Fruit fly (Drosophila melanogaster) whole organism, wandering third instar larva: ENCODE results near the gene CG34051.

Experiments used
- Abd-B ChIP-seq: fragments of >200 bp; optimal IDR thresholded peaks from 2 replicates; lab custom pipeline; 2017; ENCODE audit warnings: missing biosample characterization, missing genetic modification characterization
- CG32264 ChIP-seq: fragments of 200-800 bp; sonication (Bioruptor generic); optimal IDR thresholded peaks from 2 replicates; lab custom pipeline; 2016; ENCODE audit warnings: missing biosample characterization, missing genetic modification characterization
- CG9705 ChIP-seq: fragments of 200-800 bp; sonication (Bioruptor generic); optimal IDR thresholded peaks from 2 replicates; lab custom pipeline; 2018; ENCODE audit warnings: missing biosample characterization, mild to moderate bottlenecking, missing genetic modification characterization
- CrebA ChIP-seq: fragments of 200-800 bp; sonication (Bioruptor generic); optimal IDR thresholded peaks from 2 replicates; lab custom pipeline; 2016; ENCODE audit warnings: missing biosample characterization, mild to moderate bottlenecking, missing genetic modification characterization, borderline replicate concordance
- Dfd ChIP-seq: fragments of >200 bp; optimal IDR thresholded peaks from 2 replicates; lab custom pipeline; 2017; ENCODE audit warnings: missing biosample characterization, missing genetic modification characterization
- Dif ChIP-seq: fragments of 200-275, 200-300 bp; sonication (Bioruptor generic); optimal IDR thresholded peaks from 2 replicates; lab custom pipeline; 2018; ENCODE audit warnings: missing biosample characterization, missing genetic modification characterization; ENCODE audit not compliant: partially characterized antibody
- GATAd ChIP-seq: sonication (Bioruptor generic); optimal IDR thresholded peaks from 2 replicates; lab custom pipeline; 2016; ENCODE audit warnings: missing biosample characterization, missing genetic modification characterization
- HLH106 ChIP-seq: fragments of 200-800 bp; optimal IDR thresholded peaks from 3 replicates; lab custom pipeline; 2019; ENCODE audit warnings: missing biosample characterization, mild to moderate bottlenecking, missing genetic modification characterization, moderate library complexity
- Hnf4 ChIP-seq: fragments of 200-800 bp; sonication (Bioruptor generic); optimal IDR thresholded peaks from 2 replicates; lab custom pipeline; 2016; ENCODE audit warnings: missing biosample characterization, mild to moderate bottlenecking, missing genetic modification characterization
- Hr78 ChIP-seq: fragments of >200 bp; optimal IDR thresholded peaks from 2 replicates; lab custom pipeline; 2017; ENCODE audit warnings: missing biosample characterization, missing genetic modification characterization
- Hr83 ChIP-seq: fragments of 200-300 bp; sonication (Bioruptor generic); optimal IDR thresholded peaks from 2 replicates; lab custom pipeline; 2016; ENCODE audit warnings: missing biosample characterization, mild to moderate bottlenecking, missing genetic modification characterization, moderate library complexity; ENCODE audit not compliant: poor library complexity, severe bottlenecking
- Jra ChIP-seq: sonication (Bioruptor generic); optimal IDR thresholded peaks from 2 replicates; lab custom pipeline; 2016; ENCODE audit warnings: missing biosample characterization, missing genetic modification characterization
- Mio ChIP-seq: sonication (Bioruptor generic); optimal IDR thresholded peaks from 2 replicates; lab custom pipeline; 2016; ENCODE audit warnings: missing biosample characterization, missing genetic modification characterization
- Myc ChIP-seq: fragments of >200 bp; optimal IDR thresholded peaks from 2 replicates; lab custom pipeline; 2017
- N ChIP-seq: fragments of >200 bp; optimal IDR thresholded peaks from 2 replicates; lab custom pipeline; 2018; ENCODE audit warnings: missing biosample characterization, missing external identifiers, missing genetic modification characterization
- OdsH ChIP-seq: fragments of 200-800 bp; sonication (Bioruptor generic); optimal IDR thresholded peaks from 2 replicates; lab custom pipeline; 2016; ENCODE audit warnings: missing biosample characterization, mild to moderate bottlenecking, missing genetic modification characterization
- Rel ChIP-seq, 2 experiments: fragments of 200-800 bp; sonication (Bioruptor generic) in 1 of 2; optimal IDR thresholded peaks; 2 replicates in 1 of 2; 3 replicates in 1 of 2; lab custom pipeline; 2016 to 2019; ENCODE audit warnings: mild to moderate bottlenecking in 2 of 2, missing biosample characterization in 2 of 2, missing genetic modification characterization in 2 of 2, moderate library complexity in 1 of 2
- Sp1 ChIP-seq: fragments of 200-800 bp; sonication (Bioruptor generic); optimal IDR thresholded peaks from 3 replicates; lab custom pipeline; 2019; ENCODE audit warnings: missing biosample characterization, mild to moderate bottlenecking, missing genetic modification characterization, moderate library complexity
- Vsx2 ChIP-seq: fragments of 200-300, 225-300 bp; sonication (Bioruptor generic); optimal IDR thresholded peaks from 2 replicates; lab custom pipeline; 2018; ENCODE audit warnings: missing biosample characterization, missing genetic modification characterization; ENCODE audit not compliant: partially characterized antibody
- br ChIP-seq: fragments of 200-800 bp; sonication (Bioruptor generic); optimal IDR thresholded peaks from 2 replicates; lab custom pipeline; 2016; ENCODE audit warnings: missing biosample characterization, missing genetic modification characterization
- brk ChIP-seq: fragments of 200-800 bp; sonication (Bioruptor generic); optimal IDR thresholded peaks from 2 replicates; lab custom pipeline; 2016; ENCODE audit warnings: missing biosample characterization, mild to moderate bottlenecking, missing genetic modification characterization
- dl ChIP-seq, 2 experiments: fragments of 175-275, 200-275 bp in 1 of 2; fragments of 200-275 bp in 1 of 2; sonication (Bioruptor generic); optimal IDR thresholded peaks; lab custom pipeline; 2018; ENCODE audit warnings: mild to moderate bottlenecking in 2 of 2, missing biosample characterization in 2 of 2, missing genetic modification characterization in 2 of 2, moderate library complexity in 2 of 2; ENCODE audit not compliant: partially characterized antibody in 2 of 2, insufficient read depth in 1 of 2
- dmrt93B ChIP-seq: fragments of 200-800 bp; sonication (Bioruptor generic); optimal IDR thresholded peaks from 2 replicates; lab custom pipeline; 2018; ENCODE audit warnings: missing biosample characterization, mild to moderate bottlenecking, missing genetic modification characterization
- dsf ChIP-seq: sonication (Bioruptor generic); optimal IDR thresholded peaks from 2 replicates; lab custom pipeline; 2016; ENCODE audit warnings: missing biosample characterization, missing genetic modification characterization, borderline replicate concordance
- ey ChIP-seq: fragments of 200-800 bp; sonication (Bioruptor generic); optimal IDR thresholded peaks from 2 replicates; lab custom pipeline; 2016; ENCODE audit warnings: missing biosample characterization, missing genetic modification characterization
- foxo ChIP-seq, 2 experiments: fragments of 200-800 bp; sonication (Bioruptor generic); optimal IDR thresholded peaks; 2 replicates in 1 of 2; 3 replicates in 1 of 2; lab custom pipeline; 2016 to 2017; ENCODE audit warnings: missing biosample characterization in 2 of 2, missing genetic modification characterization in 2 of 2
- fru ChIP-seq: fragments of 200-800 bp; sonication (Bioruptor generic); optimal IDR thresholded peaks from 3 replicates; lab custom pipeline; 2016; ENCODE audit warnings: missing biosample characterization, mild to moderate bottlenecking, missing genetic modification characterization
- h ChIP-seq: fragments of 200-800 bp; sonication (Bioruptor generic); optimal IDR thresholded peaks from 3 replicates; lab custom pipeline; 2016; ENCODE audit warnings: missing biosample characterization, mild to moderate bottlenecking, missing genetic modification characterization
- jim ChIP-seq: fragments of 175-275, 200-325 bp; sonication (Bioruptor generic); optimal IDR thresholded peaks from 2 replicates; lab custom pipeline; 2016; ENCODE audit warnings: missing biosample characterization, mild to moderate bottlenecking, missing genetic modification characterization
- lola ChIP-seq: fragments of >200 bp; optimal IDR thresholded peaks from 2 replicates; lab custom pipeline; 2017; ENCODE audit warnings: missing biosample characterization, missing genetic modification characterization
- pan ChIP-seq: fragments of >200 bp; optimal IDR thresholded peaks from 2 replicates; lab custom pipeline; 2017
- psq ChIP-seq: fragments of 200-800 bp; sonication (Bioruptor generic); optimal IDR thresholded peaks from 3 replicates; lab custom pipeline; 2017; ENCODE audit warnings: missing biosample characterization, mild to moderate bottlenecking, missing genetic modification characterization, moderate library complexity
- rgr ChIP-seq: fragments of 200-800 bp; sonication (Bioruptor generic); optimal IDR thresholded peaks from 3 replicates; lab custom pipeline; 2016; ENCODE audit warnings: missing biosample characterization, mild to moderate bottlenecking, missing genetic modification characterization
- sage ChIP-seq: fragments of 200-800 bp; sonication (Bioruptor generic); optimal IDR thresholded peaks from 2 replicates; lab custom pipeline; 2016; ENCODE audit warnings: missing biosample characterization, mild to moderate bottlenecking, missing genetic modification characterization
- sv ChIP-seq: fragments of 200-800 bp; sonication (Bioruptor generic); optimal IDR thresholded peaks from 3 replicates; lab custom pipeline; 2016; ENCODE audit warnings: missing biosample characterization, missing genetic modification characterization
- tai ChIP-seq: sonication (Bioruptor generic); optimal IDR thresholded peaks from 2 replicates; lab custom pipeline; 2016; ENCODE audit warnings: missing biosample characterization, missing genetic modification characterization
- usp ChIP-seq: fragments of >200 bp; optimal IDR thresholded peaks from 2 replicates; lab custom pipeline; 2017; ENCODE audit warnings: missing biosample characterization, missing genetic modification characterization
- woc ChIP-seq: sonication (Bioruptor generic); optimal IDR thresholded peaks from 2 replicates; lab custom pipeline; 2016; ENCODE audit warnings: missing biosample characterization, mild to moderate bottlenecking, missing genetic modification characterization

The CG34051 gene

DNA sequence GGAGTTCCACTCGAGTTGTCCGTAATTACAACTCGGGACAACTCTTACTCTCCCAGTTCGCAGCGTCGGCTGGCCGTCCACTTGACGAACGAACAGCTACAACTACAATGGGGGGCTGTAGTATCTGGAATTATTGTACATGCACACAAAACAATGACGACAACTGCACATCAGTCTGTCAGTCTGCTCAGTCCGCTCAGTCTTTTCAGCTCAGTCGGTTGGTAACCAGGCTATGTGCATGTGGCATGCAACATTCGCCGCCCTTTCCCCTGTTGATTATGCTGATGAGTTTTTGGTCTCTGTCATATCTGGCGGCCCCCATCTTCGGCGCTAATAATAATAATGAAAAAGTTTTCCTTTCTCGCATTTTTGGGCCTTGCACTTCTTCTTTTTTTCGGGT is 20.8 kb downstream of the CG34051 start:
- TF ChIP-seq CrebA = no peak
- no peak for TF ChIP-seq Myc (lab: Kevin White, UChicago)
- TF ChIP-seq CG9705 (GFP tag; lab: Kevin White, UChicago) = no peak
- no peak for TF ChIP-seq Abd-B (GFP tag; lab: Kevin White, UChicago)
- TF ChIP-seq br (GFP tag; lab: Kevin White, UChicago) = no peak
- no peak for TF ChIP-seq Sp1 (GFP tag; lab: Kevin White, UChicago)
- TF ChIP-seq dl (GFP tag; optimal IDR thresholded peaks at IDR 0.05; lab: Kevin White, UChicago; ENCODE audit: insufficient read depth in 1 of 2, partially characterized antibody in 2 of 2) = no peak
- no peak for TF ChIP-seq Dfd (GFP tag; lab: Kevin White, UChicago)

DNA sequence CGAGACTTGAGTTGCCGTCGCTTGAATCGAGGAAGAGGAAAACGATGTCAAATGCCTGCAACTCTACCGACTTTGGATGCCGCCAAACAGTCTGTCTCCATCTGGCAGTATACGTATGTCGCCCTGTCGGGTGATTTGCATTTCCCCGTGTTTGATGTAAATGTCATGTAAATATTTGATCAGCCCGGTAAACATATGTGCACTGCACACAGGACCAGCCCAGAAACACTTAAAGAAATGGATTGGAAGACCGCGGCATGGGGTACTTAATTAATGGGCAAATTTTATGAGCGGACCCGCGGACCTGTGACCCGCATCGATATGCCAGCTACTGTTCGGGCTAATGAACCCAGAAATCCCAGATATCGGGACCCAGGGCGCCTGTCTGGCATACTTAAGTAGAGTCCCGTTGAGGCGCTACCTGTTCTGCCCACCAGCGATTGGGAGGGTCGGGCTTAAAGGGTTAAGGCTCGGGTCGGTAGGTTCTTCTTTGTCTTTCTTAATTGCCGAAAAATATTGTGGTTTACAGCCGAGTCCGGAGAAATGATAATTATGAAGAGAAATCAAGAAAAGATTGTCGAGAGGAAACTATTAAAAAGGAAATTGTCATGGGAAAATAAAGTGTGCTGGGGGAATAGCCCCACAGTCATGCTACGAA is 22.9 kb downstream of the CG34051 start:
- no peak for TF ChIP-seq Hnf4 (GFP tag; lab: Kevin White, UChicago)
- no peak for TF ChIP-seq sage (GFP tag; lab: Kevin White, UChicago)
- no peak for TF ChIP-seq Dif
- TF ChIP-seq jim (GFP tag; lab: Kevin White, UChicago) = no peak
- TF ChIP-seq Sp1 (GFP tag; lab: Kevin White, UChicago) = no peak
- TF ChIP-seq fru = no peak
- TF ChIP-seq woc (GFP tag; lab: Kevin White, UChicago) = no peak
- no peak for TF ChIP-seq Dfd (GFP tag; lab: Kevin White, UChicago)
- TF ChIP-seq Hr78 (GFP tag; lab: Kevin White, UChicago) = no peak
- TF ChIP-seq, all 38 proteins: peak for 0

DNA sequence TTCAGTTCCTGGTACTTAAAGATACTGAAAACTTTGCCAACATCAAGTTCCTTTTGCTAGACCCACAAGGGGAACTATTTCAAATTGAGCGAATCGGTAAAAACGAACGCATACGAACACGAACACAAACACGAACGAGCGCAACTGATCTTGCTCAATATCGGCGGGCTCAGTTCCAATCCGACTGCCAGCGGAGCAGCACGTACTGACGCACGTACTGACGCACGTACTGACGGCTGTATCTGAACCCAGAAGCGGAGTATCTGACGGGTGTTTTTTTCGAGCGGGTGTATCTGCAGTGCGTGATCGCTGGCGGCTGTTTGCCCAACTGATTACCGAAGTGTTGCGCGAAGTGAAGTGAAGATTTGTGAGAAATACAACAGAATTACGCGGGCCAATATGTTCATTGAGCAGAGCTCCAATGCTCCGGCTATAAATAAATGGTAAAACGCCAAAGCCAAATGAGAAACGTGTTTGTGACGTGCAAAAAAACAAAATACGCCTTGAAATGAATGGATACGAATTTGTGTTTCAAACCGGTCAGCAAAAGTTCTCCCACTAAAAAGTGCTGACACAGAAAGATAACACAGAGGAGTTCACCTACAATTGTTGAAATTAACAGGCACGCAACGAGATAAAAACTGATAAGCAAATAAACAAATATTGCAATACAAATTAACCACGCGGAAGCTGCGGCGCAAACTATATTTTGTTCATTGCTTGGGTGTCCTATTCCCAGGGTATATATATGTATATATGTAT is 25.6 kb downstream of the CG34051 start:
- TF ChIP-seq CrebA (no peak), ey (no peak), Dfd (GFP tag; lab: Kevin White, UChicago) (no peak), CG32264 (no peak), sv (no peak), psq (GFP tag; lab: Kevin White, UChicago) (no peak), CG9705 (GFP tag; lab: Kevin White, UChicago) (no peak), fru (no peak), jim (GFP tag; lab: Kevin White, UChicago) (no peak), br (GFP tag; lab: Kevin White, UChicago) (no peak), Sp1 (GFP tag; lab: Kevin White, UChicago) (peak; percentile 21), GATAd (GFP tag; lab: Kevin White, UChicago) (no peak), lola (GFP tag; lab: Kevin White, UChicago) (no peak), usp (GFP tag; lab: Kevin White, UChicago) (no peak), OdsH (GFP tag; lab: Kevin White, UChicago) (peak; percentile 5), N (GFP tag; lab: Kevin White, UChicago) (no peak), h (GFP tag; lab: Kevin White, UChicago) (peak; percentile 40), Hr78 (GFP tag; lab: Kevin White, UChicago) (no peak), dmrt93B (GFP tag; lab: Kevin White, UChicago) (no peak), dsf (GFP tag; lab: Kevin White, UChicago) (no peak), HLH106 (no peak), Dif (no peak), tai (GFP tag; lab: Kevin White, UChicago) (no peak), foxo (GFP tag; optimal IDR thresholded peaks at IDR 0.05; lab: Kevin White, UChicago) (no peak), Jra (GFP tag; lab: Kevin White, UChicago) (peak; percentile 16), Hr83 (GFP tag; lab: Kevin White, UChicago) (peak; percentile 34), Mio (GFP tag; lab: Kevin White, UChicago) (no peak), pan (lab: Kevin White, UChicago) (no peak), brk (GFP tag; lab: Kevin White, UChicago) (no peak), Hnf4 (GFP tag; lab: Kevin White, UChicago) (peak; percentile 50), Rel (GFP tag; optimal IDR thresholded peaks at IDR 0.05; lab: Kevin White, UChicago) (no peak), Rel (tag; optimal IDR thresholded peaks at IDR 0.05; lab: Kevin White, UChicago) (peak; percentile 84), rgr (peak; percentile 15), woc (GFP tag; lab: Kevin White, UChicago) (no peak), Vsx2 (GFP tag; lab: Kevin White, UChicago) (peak; percentile 1), Myc (lab: Kevin White, UChicago) (no peak), sage (GFP tag; lab: Kevin White, UChicago) (no peak), dl (GFP tag; optimal IDR thresholded peaks at IDR 0.05; lab: Kevin White, UChicago; ENCODE audit: insufficient read depth in 1 of 2, partially characterized antibody in 2 of 2) (peak in 1 of 2 experiments; percentile 29), Abd-B (GFP tag; lab: Kevin White, UChicago) (no peak)
